Fruit fly (Drosophila melanogaster) Kc167 (cell line): ENCODE results near the gene CG10959.

Source experiments
- Myc ChIP-seq: fragments of >200 bp; optimal IDR thresholded peaks from 2 replicates; lab custom pipeline; 2017; ENCODE audit warnings: missing external identifiers
- Sin3A ChIP-seq: fragments of >200 bp; optimal IDR thresholded peaks from 2 replicates; lab custom pipeline; 2018; ENCODE audit warnings: missing external identifiers
- h ChIP-seq: fragments of >200 bp; optimal IDR thresholded peaks from 3 replicates; lab custom pipeline; 2018; ENCODE audit warnings: missing external identifiers
- insv ChIP-seq: fragments of >200 bp; optimal IDR thresholded peaks from 3 replicates; lab custom pipeline; 2018; ENCODE audit warnings: missing external identifiers
- psq ChIP-seq: fragments of >200 bp; optimal IDR thresholded peaks from 2 replicates; lab custom pipeline; 2017; ENCODE audit warnings: missing external identifiers
- ttk ChIP-seq: sonication (Bioruptor generic); optimal IDR thresholded peaks from 2 replicates; lab custom pipeline; 2017; ENCODE audit warnings: missing external identifiers

The CG10959 gene

DNA sequence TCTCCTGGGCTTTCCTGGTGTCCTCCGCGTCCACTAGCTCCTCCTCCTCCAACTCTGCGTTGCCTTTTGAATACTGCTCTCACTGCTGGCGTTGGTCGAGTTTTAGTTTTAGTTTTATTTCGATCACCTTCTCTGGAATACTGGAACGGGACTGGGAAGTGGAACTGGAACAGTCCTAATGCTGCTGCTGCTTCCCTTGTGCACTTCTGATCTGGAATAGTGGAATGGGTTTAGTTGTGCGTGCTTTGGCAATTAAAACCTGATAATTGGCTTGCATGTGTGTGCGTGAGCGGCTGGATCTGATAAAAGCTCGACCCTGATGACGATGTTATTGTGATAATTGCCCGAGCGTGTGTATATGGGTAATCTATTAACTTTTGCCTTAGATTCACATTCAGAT lies 7.9 kb upstream of the CG10959 start:
- TF ChIP-seq Sin3A (lab: Kevin White, UChicago), result no peak
- no peak for TF ChIP-seq psq (lab: Kevin White, UChicago)
- TF ChIP-seq Myc (lab: Kevin White, UChicago), result no peak
- no peak for TF ChIP-seq h
- TF ChIP-seq insv (lab: Kevin White, UChicago), result no peak
- no peak for TF ChIP-seq ttk

DNA sequence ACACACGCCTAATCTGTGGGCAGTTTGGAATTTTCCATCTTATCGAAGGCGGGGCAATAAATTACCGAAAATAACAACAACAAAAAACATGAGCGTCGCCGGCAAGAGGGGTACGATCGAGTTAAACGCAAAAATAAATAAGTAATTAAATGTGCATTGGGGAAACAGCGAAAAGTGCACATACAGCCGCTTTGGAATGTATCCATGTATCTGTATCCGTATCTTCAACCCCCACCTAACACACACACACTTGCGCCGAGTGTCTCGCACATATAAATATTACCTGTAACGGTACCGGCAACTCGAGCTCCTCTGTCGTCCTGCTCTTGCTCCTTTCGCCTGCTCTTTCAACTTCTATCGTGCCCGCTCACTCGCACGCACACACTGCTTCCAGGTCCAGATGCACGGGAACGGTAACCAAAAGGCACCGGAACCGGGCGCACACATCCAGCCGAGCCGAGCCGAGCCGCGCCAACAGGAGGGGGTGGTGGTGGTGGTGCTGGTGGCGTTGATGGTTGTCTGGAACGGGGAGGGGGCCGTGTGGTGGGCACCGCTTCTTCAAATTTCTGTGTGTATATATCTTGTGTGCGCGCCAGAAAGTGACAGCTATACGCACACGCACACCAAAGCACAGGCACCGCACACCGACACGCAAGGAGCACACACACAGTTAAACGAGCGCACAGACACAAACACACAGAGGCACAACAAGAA lies 7.1 kb upstream of the CG10959 start:
- TF ChIP-seq Myc (lab: Kevin White, UChicago) (no peak), h (no peak), Sin3A (lab: Kevin White, UChicago) (no peak), insv (lab: Kevin White, UChicago) (no peak), ttk (no peak), psq (lab: Kevin White, UChicago) (no peak)

DNA sequence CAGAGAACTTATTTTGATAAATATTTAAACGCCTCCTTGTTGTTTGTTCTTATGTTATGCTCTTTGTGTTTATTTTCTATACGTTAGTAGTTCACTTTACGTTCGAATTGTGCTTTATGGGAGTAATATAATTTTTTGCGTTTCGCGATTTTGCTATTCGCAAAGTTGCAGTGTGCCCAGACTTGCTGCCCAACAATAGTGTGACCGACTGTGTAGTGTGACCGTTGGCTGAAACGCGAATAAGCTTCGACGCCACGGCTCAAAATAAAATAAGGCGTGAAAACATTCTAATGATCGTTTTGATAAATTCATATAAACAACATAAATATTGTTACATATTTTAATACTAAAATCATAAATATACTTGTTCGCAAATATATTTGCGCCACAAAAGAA lies 6.5 kb upstream of the CG10959 start, which contains the start of gene Smox:
TSS of gene Smox (minus strand) at position 213 of the 396 bp plus-strand sequence.
- TF ChIP-seq ttk (no peak), Sin3A (lab: Kevin White, UChicago) (no peak), psq (lab: Kevin White, UChicago) (no peak), insv (lab: Kevin White, UChicago) (no peak), Myc (lab: Kevin White, UChicago) (no peak), h (no peak)

DNA sequence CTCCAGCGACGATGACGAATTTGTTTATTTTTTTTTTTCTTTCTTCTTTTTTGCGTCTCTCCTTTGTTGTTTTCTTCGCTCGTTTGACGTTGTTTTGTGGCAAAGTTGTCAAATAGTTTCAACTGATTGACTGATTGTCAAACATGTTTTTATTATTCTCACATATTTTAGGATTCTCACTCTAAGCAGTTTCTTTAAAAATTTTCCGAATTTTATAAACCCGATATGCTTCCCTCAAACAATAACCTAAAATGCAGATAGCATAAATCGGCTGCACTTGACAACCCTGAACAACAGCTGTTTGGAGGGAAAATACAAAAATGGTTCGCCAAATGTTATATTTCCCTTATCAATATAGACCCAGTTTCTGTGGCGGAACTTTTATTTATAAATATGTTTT lies 5.0 kb upstream of the CG10959 start, which contains the start of gene CG17982:
TSS of gene CG17982 (minus strand) at position 299 of the 400 bp plus-strand sequence.
- TF ChIP-seq psq (lab: Kevin White, UChicago) (peak; percentile 13), Sin3A (lab: Kevin White, UChicago) (no peak)

DNA sequence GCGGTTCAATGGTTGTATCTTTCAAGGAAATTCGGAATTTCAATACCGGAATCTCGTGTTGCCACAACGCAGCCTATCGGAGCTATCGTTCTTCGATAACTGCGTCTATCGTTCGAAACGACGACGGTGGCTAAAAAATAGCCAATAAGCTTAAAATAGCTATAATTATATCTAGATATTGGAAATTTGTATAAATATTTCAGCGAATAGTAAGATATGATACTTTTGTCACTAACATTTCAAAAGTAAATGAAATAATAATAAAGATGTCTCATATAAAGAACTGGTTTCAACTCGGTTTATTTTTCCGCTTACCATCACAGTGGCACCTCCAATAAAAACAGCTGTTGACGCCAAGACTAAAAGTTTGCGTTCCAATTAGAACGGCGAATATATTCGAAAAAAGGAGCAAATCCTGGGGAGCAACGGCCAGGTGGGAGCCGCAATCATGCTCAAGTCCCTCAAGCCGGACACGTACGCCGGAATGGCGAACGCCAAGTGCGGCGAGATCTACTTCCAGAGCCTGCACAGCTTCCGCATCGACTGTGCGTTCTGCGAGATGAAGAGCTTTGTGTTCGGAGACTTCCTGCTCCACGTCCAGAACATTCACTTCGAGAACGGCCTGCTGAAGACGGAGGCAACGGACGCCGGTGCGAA lies 3.0 kb upstream of the CG10959 start, which contains the start of the genes alpha-PheRS and CG2129:
TSS of gene alpha-PheRS (minus strand) at position 102 of the 657 bp plus-strand sequence.
TSS of gene CG2129 (plus strand) at position 339 of the 657 bp plus-strand sequence.
- TF ChIP-seq h, result no peak
- no peak for TF ChIP-seq insv (lab: Kevin White, UChicago)
- no peak for TF ChIP-seq psq (lab: Kevin White, UChicago)
- TF ChIP-seq ttk, result no peak
- no peak for TF ChIP-seq Sin3A (lab: Kevin White, UChicago)
- no peak for TF ChIP-seq Myc (lab: Kevin White, UChicago)

DNA sequence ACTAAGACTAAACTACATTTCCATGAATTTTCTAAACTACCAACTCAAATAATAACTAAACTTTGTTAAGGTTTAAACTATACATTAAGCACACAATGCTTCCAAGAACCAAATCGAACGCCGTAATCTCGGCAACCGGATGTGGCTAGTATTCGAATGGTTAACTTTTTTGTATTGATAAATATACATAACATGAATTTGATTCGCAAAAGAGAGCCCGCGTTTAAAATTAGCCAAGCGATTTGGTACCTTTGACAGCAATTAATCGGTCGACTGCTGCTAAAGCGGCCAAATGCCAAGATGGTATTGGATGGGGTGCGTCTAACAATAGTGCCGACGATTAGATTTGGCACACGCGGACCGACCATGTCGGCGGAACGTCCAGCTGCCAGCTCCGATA lies 934 bp upstream of the CG10959 start, which contains the start of gene CG15336:
TSS of gene CG15336 (plus strand) at position 301 of the 400 bp plus-strand sequence.
- no peak for TF ChIP-seq Sin3A (lab: Kevin White, UChicago)
- TF ChIP-seq ttk, result no peak
- TF ChIP-seq psq (lab: Kevin White, UChicago), result no peak
- no peak for TF ChIP-seq h
- no peak for TF ChIP-seq Myc (lab: Kevin White, UChicago)
- TF ChIP-seq insv (lab: Kevin White, UChicago), result no peak

DNA sequence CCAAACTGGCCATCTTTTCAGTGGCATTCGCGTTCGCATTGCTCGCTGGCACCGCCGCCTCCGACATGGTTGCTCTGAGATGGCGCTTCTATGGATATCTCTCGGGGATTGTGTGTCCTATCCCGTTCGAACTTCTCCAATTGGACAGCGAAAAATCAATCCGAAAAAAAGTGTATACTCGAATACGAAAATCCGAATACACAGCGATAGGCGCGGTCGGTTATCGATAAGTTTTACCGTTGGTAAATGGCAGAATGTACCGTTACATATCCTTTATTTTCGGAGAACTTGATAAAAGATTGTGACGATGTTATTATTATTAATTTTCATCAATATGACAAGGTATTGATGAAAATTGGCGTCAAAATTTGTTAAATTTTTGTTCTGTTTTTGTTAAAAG lies 3.5 kb downstream of the CG10959 start, which contains the start of gene Gbeta5:
TSS of gene Gbeta5 (minus strand) at position 199 of the 400 bp plus-strand sequence.
- no peak for TF ChIP-seq Sin3A (lab: Kevin White, UChicago)
- TF ChIP-seq psq (lab: Kevin White, UChicago), result no peak
- no peak for TF ChIP-seq h

DNA sequence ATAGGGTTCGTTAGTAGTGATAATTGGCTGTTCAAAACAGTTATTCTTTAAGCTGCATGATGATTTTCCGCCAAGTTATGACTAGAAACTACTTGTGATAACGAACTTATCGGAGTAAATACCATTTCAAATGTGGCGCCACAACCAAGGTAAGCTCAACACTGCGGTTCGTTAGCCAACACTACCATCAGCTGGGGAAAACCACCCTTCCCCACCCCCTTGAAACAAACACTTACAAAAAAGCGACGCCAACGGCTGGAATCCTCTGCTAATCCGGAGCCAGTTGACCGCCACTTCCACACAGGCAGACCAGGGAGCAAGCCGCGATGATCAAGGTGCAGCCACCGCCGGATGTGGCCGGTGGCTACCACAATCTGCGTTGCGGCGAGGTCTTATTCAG lies 4.1 kb downstream of the CG10959 start, which contains the start of gene CG18262:
TSS of gene CG18262 (plus strand) at position 231 of the 400 bp plus-strand sequence.
- no peak for TF ChIP-seq psq (lab: Kevin White, UChicago)
- TF ChIP-seq insv (lab: Kevin White, UChicago), result no peak
- TF ChIP-seq ttk, result no peak
- no peak for TF ChIP-seq Sin3A (lab: Kevin White, UChicago)
- TF ChIP-seq h, result no peak
- TF ChIP-seq Myc (lab: Kevin White, UChicago), result no peak

DNA sequence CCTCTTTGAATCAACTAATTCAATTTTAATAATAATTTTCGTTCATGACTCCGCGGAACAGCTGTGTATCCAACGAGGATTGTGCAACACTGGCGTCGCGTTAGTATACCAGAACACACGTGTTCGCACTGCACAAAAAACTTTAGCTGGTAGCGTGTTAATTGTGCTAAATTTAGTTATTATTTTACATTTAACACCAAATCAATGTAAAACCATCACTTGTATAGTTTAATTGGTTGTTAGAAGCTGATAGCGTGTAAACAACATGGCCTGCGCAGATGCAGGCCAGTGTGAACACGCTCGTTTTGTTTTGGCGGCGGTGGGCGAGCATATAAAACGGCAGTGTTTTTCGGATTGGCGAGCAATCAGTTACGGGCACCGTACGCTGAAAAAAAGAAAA lies 8.7 kb downstream of the CG10959 start, which contains the start of the genes Traf6 and GIIIspla2:
TSS of gene Traf6 (minus strand) at position 93 of the 400 bp plus-strand sequence.
TSS of gene GIIIspla2 (plus strand) at position 335 of the 400 bp plus-strand sequence.
- no peak for TF ChIP-seq ttk
- no peak for TF ChIP-seq h
- no peak for TF ChIP-seq psq (lab: Kevin White, UChicago)
- no peak for TF ChIP-seq Myc (lab: Kevin White, UChicago)
- no peak for TF ChIP-seq insv (lab: Kevin White, UChicago)
- TF ChIP-seq Sin3A (lab: Kevin White, UChicago), result no peak

DNA sequence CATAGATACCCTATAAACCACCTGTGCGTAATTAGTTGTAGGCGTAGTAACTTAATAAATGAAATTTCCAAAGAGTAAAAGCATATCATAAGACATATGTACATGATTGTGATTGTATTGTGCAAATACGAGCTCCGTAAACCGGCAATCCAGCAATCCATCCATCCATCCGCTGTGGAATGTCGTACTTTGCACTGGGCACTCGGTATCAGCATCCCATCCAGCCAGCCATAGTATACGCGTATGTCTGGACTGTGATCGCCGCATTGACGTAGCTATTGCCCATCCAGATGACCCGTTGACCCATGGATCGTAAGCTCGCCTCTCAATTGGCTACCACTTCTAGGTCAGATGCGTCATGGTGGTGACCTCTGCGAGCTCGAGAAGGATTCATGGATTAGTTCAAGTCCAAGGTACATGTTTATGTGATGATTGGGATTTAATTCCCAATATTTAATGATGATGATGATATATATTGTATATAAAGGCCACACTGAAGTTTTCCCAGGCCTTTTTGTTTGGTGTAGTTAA lies 10.4 kb downstream of the CG10959 start:
- TF ChIP-seq Myc (lab: Kevin White, UChicago) (no peak), Sin3A (lab: Kevin White, UChicago) (no peak), h (no peak), insv (lab: Kevin White, UChicago) (no peak), ttk (no peak), psq (lab: Kevin White, UChicago) (no peak)

DNA sequence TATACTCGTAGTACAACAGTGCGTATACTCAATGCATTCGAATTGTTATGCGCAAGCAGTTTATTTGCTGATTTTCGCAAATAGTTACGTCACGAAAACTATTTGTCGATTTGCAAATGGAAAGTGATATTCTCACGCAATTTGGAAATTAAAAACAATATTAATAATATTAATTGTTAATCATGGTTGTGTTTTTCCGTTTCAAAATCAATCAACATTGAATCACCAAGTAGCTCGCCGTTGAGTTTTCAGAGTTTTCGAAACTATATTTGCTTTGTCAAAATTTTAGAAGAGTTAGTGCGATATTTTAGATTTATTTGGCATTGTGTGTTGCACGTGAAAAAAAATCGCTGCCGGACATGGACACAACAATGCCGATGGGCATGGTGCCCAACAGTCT lies 11.2 kb downstream of the CG10959 start, which contains the start of gene CG15337:
TSS of gene CG15337 (plus strand) at position 301 of the 400 bp plus-strand sequence.
- TF ChIP-seq psq (lab: Kevin White, UChicago) (no peak), Sin3A (lab: Kevin White, UChicago) (no peak), ttk (no peak), Myc (lab: Kevin White, UChicago) (no peak), insv (lab: Kevin White, UChicago) (no peak), h (no peak)
